Worm (Caenorhabditis elegans) whole organism, dauer: Measurements from ENCODE around the gene vgln-1.

Source experiments
- unc-62 ChIP-seq: sonication (generic microtip); optimal IDR thresholded peaks from 2 replicates; lab custom pipeline; 2017; ENCODE audit warnings: missing biosample characterization, missing genetic modification reagents, missing genetic modification characterization

vgln-1 gene

ce11 chrII:9891031-9891689, at the start of gene vgln-1:
vgln-1 (minus strand) TSS chrII:9891081.
- no peak for TF ChIP-seq unc-62

ce11 chrII:9940430-9940829, 49.5 kb upstream of the vgln-1 start, which contains the start of gene ufd-3:
ufd-3 (plus strand) TSS chrII:9940753.
- TF ChIP-seq unc-62, result no peak

- TF ChIP-seq unc-62, result no peak
Observed at ce11 chrII:9938877-9939276, 48.0 kb upstream of the vgln-1 start, which contains the start of the genes C05C10.7 and C05C10.5. C05C10.7 (minus strand) TSS chrII:9938971. C05C10.5 (plus strand) TSS chrII:9939040.

ce11 chrII:9937611-9938010, 46.7 kb upstream of the vgln-1 start:
- no peak for TF ChIP-seq unc-62

ce11 chrII:9936859-9937258, 46.0 kb upstream of the vgln-1 start, which contains the start of gene C05C10.3:
C05C10.3 (minus strand) TSS chrII:9936893.
- no peak for TF ChIP-seq unc-62

ce11 chrII:9935664-9936063, 44.8 kb upstream of the vgln-1 start:
- no peak for TF ChIP-seq unc-62

- TF ChIP-seq unc-62, result no peak
Observed at ce11 chrII:9935044-9935599, 44.2 kb upstream of the vgln-1 start.

- no peak for TF ChIP-seq unc-62
Observed at ce11 chrII:9934570-9934969, 43.7 kb upstream of the vgln-1 start.

ce11 chrII:9933947-9934383, 43.1 kb upstream of the vgln-1 start:
- no peak for TF ChIP-seq unc-62

- no peak for TF ChIP-seq unc-62
Observed at ce11 chrII:9931476-9931875, 40.6 kb upstream of the vgln-1 start, which contains the start of gene pho-11. pho-11 (plus strand) TSS chrII:9931849.

- TF ChIP-seq unc-62, result no peak
Observed at ce11 chrII:9931012-9931411, 40.1 kb upstream of the vgln-1 start.

ce11 chrII:9928470-9928869, 37.6 kb upstream of the vgln-1 start:
- TF ChIP-seq unc-62, result no peak

- no peak for TF ChIP-seq unc-62
Observed at ce11 chrII:9921622-9922269, 30.9 kb upstream of the vgln-1 start, which contains the start of gene C05C10.2. C05C10.2 (plus strand) TSS chrII:9922219.

- TF ChIP-seq unc-62, result no peak
Observed at ce11 chrII:9920468-9920867, 29.6 kb upstream of the vgln-1 start, which contains the start of gene pho-10. pho-10 (minus strand) TSS chrII:9920568.

- no peak for TF ChIP-seq unc-62
Observed at ce11 chrII:9917904-9918303, 27.0 kb upstream of the vgln-1 start, which contains the start of gene C05C10.8. C05C10.8 (minus strand) TSS chrII:9918004.

- no peak for TF ChIP-seq unc-62
Observed at ce11 chrII:9916177-9916576, 25.3 kb upstream of the vgln-1 start, which contains the start of gene F26C11.4. F26C11.4 (minus strand) TSS chrII:9916277.

ce11 chrII:9914999-9915398, 24.1 kb upstream of the vgln-1 start, which contains the start of gene F26C11.3:
F26C11.3 (minus strand) TSS chrII:9915099.
- TF ChIP-seq unc-62, result no peak
